Worm (Caenorhabditis elegans): ENCODE measurements around the gene F49F1.9.

Gene F49F1.9

DNA sequence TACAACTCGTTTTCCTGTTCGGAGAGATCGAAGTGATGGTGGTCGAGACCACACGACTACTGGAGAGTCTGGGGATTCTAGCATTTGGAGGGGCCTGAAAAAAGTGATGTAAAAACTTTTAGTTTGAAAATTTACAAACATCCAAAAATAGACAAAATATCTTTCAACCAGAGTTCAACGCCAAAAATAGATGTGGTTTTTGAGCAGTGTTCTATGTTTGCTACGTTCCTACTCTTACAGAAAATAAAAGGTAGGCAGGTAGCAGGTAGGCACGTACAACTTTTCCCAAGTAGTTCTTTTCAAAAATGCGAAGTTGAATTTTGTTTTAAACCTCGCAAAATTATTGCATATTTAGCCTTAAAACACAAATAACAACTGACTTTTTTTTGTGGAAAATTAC is 25.0 kb downstream of the F49F1.9 start, which contains the start of gene F49F1.14:
Gene F49F1.14 (minus strand): TSS at position 101 of the 400 bp plus-strand sequence.
- TF ChIP-seq unc-39 (tag; optimal IDR thresholded peaks at IDR 0.05): no peak
- no peak for TF ChIP-seq hlh-1 (tag; optimal IDR thresholded peaks at IDR 0.05)
- TF ChIP-seq unc-62 (GFP tag; optimal IDR thresholded peaks at IDR 0.05): no peak
- TF ChIP-seq sptf-1 (tag; optimal IDR thresholded peaks at IDR 0.05): no peak
- no peak for TF ChIP-seq nhr-76 (tag; optimal IDR thresholded peaks at IDR 0.05)
- no peak for TF ChIP-seq elt-1 (tag; optimal IDR thresholded peaks at IDR 0.05; ENCODE audit: borderline replicate concordance, insufficient read depth)
- no peak for TF ChIP-seq zip-8 (tag; optimal IDR thresholded peaks at IDR 0.05)
- TF ChIP-seq bed-3 (GFP tag; optimal IDR thresholded peaks at IDR 0.05): no peak

DNA sequence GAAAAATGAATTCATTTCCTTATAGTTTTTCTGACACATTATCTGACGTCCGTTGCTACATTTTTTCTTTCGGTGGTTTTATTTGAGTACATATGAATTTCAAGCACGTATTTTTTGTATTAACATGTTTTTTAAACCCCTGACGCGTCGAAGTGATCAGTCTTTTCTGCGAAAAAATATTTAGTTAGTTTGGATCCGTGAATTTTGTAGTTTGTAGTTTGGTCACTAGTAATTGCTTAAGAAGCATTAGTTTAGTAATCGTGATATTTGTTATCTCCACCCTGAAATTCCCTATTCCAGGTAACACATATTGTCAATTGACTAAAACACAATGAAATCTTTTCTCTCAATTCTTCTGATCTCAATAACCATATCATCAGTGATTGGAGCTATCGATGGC is 28.6 kb downstream of the F49F1.9 start, which contains the start of gene C35B1.7:
Gene C35B1.7 (plus strand): TSS at position 301 of the 400 bp plus-strand sequence.
- TF ChIP-seq lin-32 (GFP tag; optimal IDR thresholded peaks at IDR 0.05) (no peak), unc-39 (tag; optimal IDR thresholded peaks at IDR 0.05) (no peak), pha-4 (tag; optimal IDR thresholded peaks at IDR 0.05) (no peak), flh-1 (GFP tag; optimal IDR thresholded peaks at IDR 0.05) (no peak), ztf-11 (tag; optimal IDR thresholded peaks at IDR 0.05) (no peak), drap-1 (GFP tag; optimal IDR thresholded peaks at IDR 0.05) (no peak)

DNA sequence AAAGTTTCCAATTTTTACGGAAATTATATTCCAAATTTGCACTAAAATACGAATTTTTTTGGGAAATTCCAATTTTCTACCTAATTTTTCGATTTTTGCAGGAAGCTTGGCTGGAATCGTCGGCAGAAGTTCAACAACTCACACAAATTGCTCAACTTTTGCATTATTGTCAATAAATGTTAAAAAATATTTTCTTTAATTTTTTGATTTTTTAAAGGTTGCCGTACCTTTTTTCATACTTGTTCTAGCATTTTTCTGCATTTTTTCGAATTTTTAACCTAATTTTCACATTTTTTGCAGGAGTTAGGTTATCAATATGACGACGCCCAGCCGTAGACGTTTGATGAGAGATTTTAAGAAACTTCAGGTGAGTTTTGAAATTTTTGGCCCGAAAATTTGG is 34.7 kb downstream of the F49F1.9 start, which contains the start of gene ubc-1:
Gene ubc-1 (plus strand): TSS at position 301 of the 400 bp plus-strand sequence.
- no peak for TF ChIP-seq blmp-1 (tag; optimal IDR thresholded peaks at IDR 0.05)
- no peak for TF ChIP-seq pha-4 (tag; optimal IDR thresholded peaks at IDR 0.05)
- TF ChIP-seq nhr-237 (tag; optimal IDR thresholded peaks at IDR 0.05): no peak
- no peak for TF ChIP-seq ceh-43 (GFP tag; optimal IDR thresholded peaks at IDR 0.05)
- no peak for TF ChIP-seq elt-1 (tag; optimal IDR thresholded peaks at IDR 0.05; ENCODE audit: borderline replicate concordance, insufficient read depth)
- TF ChIP-seq elt-3 (tag; optimal IDR thresholded peaks at IDR 0.05): no peak
- TF ChIP-seq unc-39 (tag; optimal IDR thresholded peaks at IDR 0.05): no peak
- TF ChIP-seq sptf-1 (tag; optimal IDR thresholded peaks at IDR 0.05): no peak
- TF ChIP-seq ztf-11 (tag; optimal IDR thresholded peaks at IDR 0.05): no peak
- no peak for TF ChIP-seq unc-62 (GFP tag; optimal IDR thresholded peaks at IDR 0.05)

DNA sequence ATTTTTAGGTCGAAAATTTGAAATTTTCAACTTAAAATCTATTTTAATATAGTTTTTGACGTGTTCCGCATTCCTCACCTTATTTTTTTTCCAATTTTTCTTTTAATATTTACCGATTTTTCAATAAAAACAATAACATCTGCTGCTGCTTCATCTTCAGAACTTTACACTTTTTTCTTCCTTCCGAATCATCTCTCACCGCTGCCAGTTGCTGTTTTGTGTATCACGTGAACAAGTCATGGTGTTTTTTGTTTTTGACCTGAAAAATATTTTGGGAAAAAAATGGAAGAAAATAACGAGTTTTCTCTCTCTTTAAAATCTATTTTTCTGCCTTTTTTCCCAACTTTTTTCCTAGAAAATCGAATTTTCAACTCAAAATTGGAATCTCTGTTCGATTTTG is 37.6 kb downstream of the F49F1.9 start:
- peak; percentile 13 for TF ChIP-seq hlh-1 (tag; optimal IDR thresholded peaks at IDR 0.05)
- TF ChIP-seq nhr-2 (tag; optimal IDR thresholded peaks at IDR 0.05): no peak
- TF ChIP-seq lsy-2 (tag; optimal IDR thresholded peaks at IDR 0.05): no peak

DNA sequence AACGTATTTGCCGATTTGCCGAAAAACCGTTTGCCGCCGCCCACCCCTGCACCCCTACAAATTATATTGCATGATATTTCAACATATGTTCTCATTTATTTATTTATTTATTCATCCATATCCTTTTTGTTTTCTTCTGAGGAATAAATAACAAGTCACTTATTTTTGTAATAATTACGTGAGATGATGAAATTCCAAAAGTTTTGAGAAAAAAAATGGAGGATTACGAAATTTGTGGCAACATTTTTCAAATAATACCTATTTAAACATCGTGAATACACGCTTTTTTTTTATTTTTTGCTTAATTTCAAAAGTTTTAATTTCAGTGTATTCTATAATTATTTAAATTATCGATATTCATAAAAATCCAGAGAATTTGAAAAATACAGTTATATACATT is 40.4 kb downstream of the F49F1.9 start:
- no peak for TF ChIP-seq pha-4 (tag; optimal IDR thresholded peaks at IDR 0.05)
- TF ChIP-seq nhr-12 (tag; optimal IDR thresholded peaks at IDR 0.05): no peak
- TF ChIP-seq nhr-28 (tag; optimal IDR thresholded peaks at IDR 0.05): no peak
- no peak for TF ChIP-seq elt-3 (tag; optimal IDR thresholded peaks at IDR 0.05)
- TF ChIP-seq ceh-43 (GFP tag; optimal IDR thresholded peaks at IDR 0.05): no peak
- TF ChIP-seq nhr-237 (tag; optimal IDR thresholded peaks at IDR 0.05): no peak
- TF ChIP-seq tbx-8 (GFP tag; optimal IDR thresholded peaks at IDR 0.05): no peak
- TF ChIP-seq unc-39 (tag; optimal IDR thresholded peaks at IDR 0.05): no peak
- no peak for TF ChIP-seq flh-1 (GFP tag; optimal IDR thresholded peaks at IDR 0.05)
- no peak for TF ChIP-seq sptf-1 (tag; optimal IDR thresholded peaks at IDR 0.05)
- TF ChIP-seq mep-1 (tag; optimal IDR thresholded peaks at IDR 0.05): no peak
- TF ChIP-seq ceh-39 (tag; optimal IDR thresholded peaks at IDR 0.05): no peak
- TF ChIP-seq elt-1 (tag; optimal IDR thresholded peaks at IDR 0.05; ENCODE audit: borderline replicate concordance, insufficient read depth): no peak
- TF ChIP-seq hlh-1 (tag; optimal IDR thresholded peaks at IDR 0.05): no peak
- TF ChIP-seq lin-13 (tag; optimal IDR thresholded peaks at IDR 0.05): no peak
- no peak for TF ChIP-seq mls-2 (tag; optimal IDR thresholded peaks at IDR 0.05)
- no peak for TF ChIP-seq M03D4.4 (tag; optimal IDR thresholded peaks at IDR 0.05)
- TF ChIP-seq ces-1 (GFP tag; optimal IDR thresholded peaks at IDR 0.05): no peak

DNA sequence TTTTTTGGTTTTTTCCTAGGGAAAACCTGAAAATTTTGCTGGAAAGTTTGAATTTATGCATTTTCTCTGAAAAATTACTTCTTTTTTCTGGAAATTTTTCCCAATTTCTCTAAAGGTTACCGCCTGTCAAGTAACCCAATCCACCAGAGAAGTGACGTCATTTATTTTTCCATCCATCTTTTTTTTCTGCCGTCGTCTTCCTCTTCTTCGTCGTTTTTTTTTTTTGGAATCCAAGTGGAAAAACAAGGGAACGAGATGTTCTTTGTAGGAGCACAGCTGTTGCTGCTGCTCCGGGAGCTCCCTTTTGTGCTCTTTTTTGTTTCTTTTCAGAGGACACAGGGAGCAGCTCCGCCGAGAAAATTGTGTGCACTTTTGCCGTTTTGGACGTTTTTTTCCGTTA is 43.0 kb downstream of the F49F1.9 start:
- no peak for TF ChIP-seq lin-13 (tag; optimal IDR thresholded peaks at IDR 0.05)
- TF ChIP-seq zip-8 (tag; optimal IDR thresholded peaks at IDR 0.05): no peak
- no peak for TF ChIP-seq nhr-28 (tag; optimal IDR thresholded peaks at IDR 0.05)
- TF ChIP-seq ceh-83 (GFP tag; optimal IDR thresholded peaks at IDR 0.05): no peak
- no peak for TF ChIP-seq nhr-2 (tag; optimal IDR thresholded peaks at IDR 0.05)
- no peak for TF ChIP-seq lin-32 (GFP tag; optimal IDR thresholded peaks at IDR 0.05)
- no peak for TF ChIP-seq snpc-4 (tag; optimal IDR thresholded peaks at IDR 0.05)
- no peak for TF ChIP-seq ces-1 (GFP tag; optimal IDR thresholded peaks at IDR 0.05)
- TF ChIP-seq unc-62 (GFP tag; optimal IDR thresholded peaks at IDR 0.05): no peak
- no peak for TF ChIP-seq unc-39 (tag; optimal IDR thresholded peaks at IDR 0.05)
- no peak for TF ChIP-seq ham-2 (GFP tag; optimal IDR thresholded peaks at IDR 0.05)
- no peak for TF ChIP-seq bed-3 (GFP tag; optimal IDR thresholded peaks at IDR 0.05)
